Fruit fly (Drosophila melanogaster): ENCODE measurements around the gene sturkopf.

Gene sturkopf

dm6 chr3L:1300076-1300635 is 13.0 kb downstream of the sturkopf start (continued):
- TF ChIP-seq fd96Cb (tag; optimal IDR thresholded peaks at IDR 0.05): peak; percentile 85
- TF ChIP-seq CG14441 (GFP tag; IDR thresholded peaks at IDR 0.05): peak; percentile 71
- peak; percentile 73 for TF ChIP-seq CG4820 (GFP tag; optimal IDR thresholded peaks at IDR 0.05)
- peak; percentile 29 for TF ChIP-seq fd3F (GFP tag; optimal IDR thresholded peaks at IDR 0.05)
- no peak for TF ChIP-seq jing (GFP tag; optimal IDR thresholded peaks at IDR 0.05)
- TF ChIP-seq Drgx (GFP tag; IDR thresholded peaks at IDR 0.05): peak; percentile 23; the same call in 1 of the 2 replicates
- no peak for TF ChIP-seq Sox100B (GFP tag; optimal IDR thresholded peaks at IDR 0.05)
- TF ChIP-seq CG17612 (GFP tag; IDR thresholded peaks at IDR 0.05): no peak; the same call in 1 of the 2 replicates
- no peak for TF ChIP-seq Dfd (GFP tag; optimal IDR thresholded peaks at IDR 0.05)
- peak; percentile 84 for TF ChIP-seq CG4328 (GFP tag; optimal IDR thresholded peaks at IDR 0.05)
- TF ChIP-seq CG15696 (tag; optimal IDR thresholded peaks at IDR 0.05): peak; percentile 86
- peak; percentile 33; the same call in 1 of the 2 replicates for TF ChIP-seq CG7372 (GFP tag; IDR thresholded peaks at IDR 0.05)
- TF ChIP-seq slp2 (GFP tag; optimal IDR thresholded peaks at IDR 0.05): peak; percentile 22
- TF ChIP-seq ind (GFP tag; optimal IDR thresholded peaks at IDR 0.05): peak; percentile 66
- peak; percentile 75 for TF ChIP-seq CG12659 (GFP tag; optimal IDR thresholded peaks at IDR 0.05)
- peak; percentile 94 for TF ChIP-seq CG18262 (tag; optimal IDR thresholded peaks at IDR 0.05)
- peak; percentile 79 for TF ChIP-seq CG10366 (GFP tag; IDR thresholded peaks at IDR 0.05)
- peak; percentile 56 for TF ChIP-seq CG9215 (GFP tag; IDR thresholded peaks at IDR 0.05)
- peak; percentile 82 for TF ChIP-seq CG13424 (tag; optimal IDR thresholded peaks at IDR 0.05)
- peak; percentile 61; the same call in 2 of the 3 replicates for TF ChIP-seq CG14050 (GFP tag; IDR thresholded peaks at IDR 0.05)
- peak in 1 of 2 experiments; percentile 0 for TF ChIP-seq Trl (optimal IDR thresholded peaks at IDR 0.05)
- TF ChIP-seq Trl (GFP tag; optimal IDR thresholded peaks at IDR 0.05): peak; percentile 29
- peak; percentile 79 for TF ChIP-seq CG17385 (GFP tag; optimal IDR thresholded peaks at IDR 0.05)
- no peak for TF ChIP-seq ftz-f1 (GFP tag; optimal IDR thresholded peaks at IDR 0.05)
- TF ChIP-seq CG9437 (GFP tag; optimal IDR thresholded peaks at IDR 0.05): peak; percentile 68
- TF ChIP-seq mld (GFP tag; IDR thresholded peaks at IDR 0.05; ENCODE audit: partially characterized antibody): no peak
- peak in 1 of 2 experiments; percentile 91 for TF ChIP-seq bsh (GFP tag; optimal IDR thresholded peaks at IDR 0.05)
- peak; percentile 60 for TF ChIP-seq run (tag; optimal IDR thresholded peaks at IDR 0.05)
- no peak for TF ChIP-seq Hr39 (optimal IDR thresholded peaks at IDR 0.05)
- no peak for TF ChIP-seq Scr (GFP tag; IDR thresholded peaks at IDR 0.05; ENCODE audit: partially characterized antibody)
- no peak for TF ChIP-seq zen2 (GFP tag; IDR thresholded peaks at IDR 0.05; ENCODE audit: partially characterized antibody)
- no peak for TF ChIP-seq slou (GFP tag; optimal IDR thresholded peaks at IDR 0.05)
- no peak for TF ChIP-seq unc-4 (GFP tag; IDR thresholded peaks at IDR 0.05; ENCODE audit: partially characterized antibody)
- peak; percentile 79 for TF ChIP-seq tgo (GFP tag; IDR thresholded peaks at IDR 0.05)
- TF ChIP-seq Blimp-1 (GFP tag; optimal IDR thresholded peaks at IDR 0.05): peak; percentile 91
- TF ChIP-seq Bgb (GFP tag; IDR thresholded peaks at IDR 0.05; ENCODE audit: partially characterized antibody): no peak
- TF ChIP-seq gem (tag; optimal IDR thresholded peaks at IDR 0.05): peak; percentile 92
- TF ChIP-seq hbn (GFP tag; IDR thresholded peaks at IDR 0.05; ENCODE audit: partially characterized antibody): no peak
- TF ChIP-seq maf-S (GFP tag; optimal IDR thresholded peaks at IDR 0.05): no peak
- no peak for TF ChIP-seq Myb (GFP tag; optimal IDR thresholded peaks at IDR 0.05)
- peak in 1 of 3 experiments; percentile 37 for TF ChIP-seq Stat92E (GFP tag; optimal IDR thresholded peaks at IDR 0.05)
- TF ChIP-seq Hr78 (GFP tag; optimal IDR thresholded peaks at IDR 0.05): peak in 1 of 2 experiments; percentile 70
- TF ChIP-seq seq (GFP tag; IDR thresholded peaks at IDR 0.05): peak; percentile 52; the same call in 1 of the 2 replicates
- no peak for TF ChIP-seq Bteb2 (GFP tag; optimal IDR thresholded peaks at IDR 0.05)
- TF ChIP-seq CG12155 (GFP tag; optimal IDR thresholded peaks at IDR 0.05): peak; percentile 76
- TF ChIP-seq Taf1 (GFP tag; IDR thresholded peaks at IDR 0.05): peak; percentile 39; the same call in 1 of the 2 replicates
- TF ChIP-seq gsb-n (tag; optimal IDR thresholded peaks at IDR 0.05): peak; percentile 89
- no peak for TF ChIP-seq Vsx1 (GFP tag; optimal IDR thresholded peaks at IDR 0.05)
- TF ChIP-seq CG17359 (tag; optimal IDR thresholded peaks at IDR 0.05): peak; percentile 87

Measured in whole organism, embryonic.